Worm (Caenorhabditis elegans): Measurements from ENCODE around the gene ppt-1.

Gene ppt-1

DNA sequence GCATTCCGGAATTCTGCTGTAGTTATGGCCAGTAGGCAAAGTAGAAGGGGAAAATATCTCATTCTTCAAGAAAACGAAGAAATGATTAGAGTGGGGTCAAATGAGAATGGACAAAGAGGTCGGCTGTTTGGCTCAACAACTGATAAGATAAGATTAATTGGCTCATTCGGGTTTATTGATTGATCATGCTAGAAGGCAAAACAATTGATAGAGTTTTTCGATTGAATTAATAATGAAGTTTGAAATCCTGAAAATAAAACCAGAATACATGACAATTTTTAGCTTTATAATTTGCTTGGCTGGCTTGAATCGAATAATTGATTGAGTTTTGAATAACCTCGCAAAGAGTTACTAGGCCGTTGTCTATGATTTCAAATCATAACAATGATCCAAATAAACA lies at the start of gene ppt-1:
TSS of gene ppt-1 (minus strand) at position 101 of the 400 bp plus-strand sequence.
- TF ChIP-seq ets-5 (GFP tag; IDR thresholded peaks at IDR 0.05), result no peak

DNA sequence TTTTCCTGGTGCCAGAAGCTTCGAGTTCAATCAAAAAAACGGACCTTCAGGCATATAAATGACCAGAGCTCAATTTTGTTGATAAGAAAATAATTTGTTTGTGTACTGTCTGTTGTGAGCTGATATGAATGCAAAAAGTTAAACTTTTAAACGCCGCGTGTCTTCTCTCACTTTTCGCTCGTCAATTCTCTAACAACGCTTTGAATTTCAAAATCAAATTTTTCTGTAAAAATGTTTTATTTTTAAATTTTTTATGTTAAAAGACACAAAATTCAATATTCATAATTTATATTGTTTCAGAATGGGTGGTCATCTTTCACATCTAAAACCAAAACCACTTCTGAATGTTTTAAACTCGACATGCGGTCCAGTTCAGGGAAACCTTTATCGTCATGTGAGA lies 47.8 kb upstream of the ppt-1 start, which contains the start of gene cest-31:
TSS of gene cest-31 (plus strand) at position 301 of the 400 bp plus-strand sequence.
- TF ChIP-seq ceh-88 (GFP tag; IDR thresholded peaks at IDR 0.05) (no peak), efl-1 (optimal IDR thresholded peaks at IDR 0.05) (no peak), efl-1 (GFP tag; optimal IDR thresholded peaks at IDR 0.05 in 1 of 2) (peak in 1 of 2 experiments; percentile 47)

DNA sequence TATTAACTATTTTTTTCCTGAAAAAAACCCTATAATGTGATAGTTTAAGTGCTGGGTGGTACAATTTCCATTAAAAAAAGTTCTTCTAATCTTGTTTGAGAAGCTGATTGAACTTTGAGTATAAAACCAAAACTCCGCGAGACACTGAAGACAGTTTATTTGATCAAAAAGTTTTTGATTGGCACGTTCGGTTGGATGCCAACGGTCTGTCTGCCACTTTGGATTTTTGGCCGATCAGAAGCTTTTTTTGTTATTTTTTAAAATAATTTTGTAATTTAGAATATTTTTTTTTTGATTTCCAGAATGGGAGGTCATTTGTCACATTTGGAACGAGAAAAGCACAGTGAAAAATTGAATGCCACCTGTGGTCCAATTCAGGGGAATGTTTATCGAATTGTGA lies 43.4 kb upstream of the ppt-1 start, which contains the start of gene cest-28:
TSS of gene cest-28 (plus strand) at position 301 of the 400 bp plus-strand sequence.
- TF ChIP-seq dpl-1 (GFP tag; optimal IDR thresholded peaks at IDR 0.05) (no peak), skn-1 (tag; optimal IDR thresholded peaks at IDR 0.05) (no peak), nhr-84 (tag; optimal IDR thresholded peaks at IDR 0.05) (no peak), nhr-28 (tag; optimal IDR thresholded peaks at IDR 0.05) (no peak), snpc-4 (tag; optimal IDR thresholded peaks at IDR 0.05) (no peak), fkh-4 (tag; optimal IDR thresholded peaks at IDR 0.05; ENCODE audit: borderline replicate concordance) (no peak), nhr-237 (tag; optimal IDR thresholded peaks at IDR 0.05) (no peak), hlh-4 (tag; optimal IDR thresholded peaks at IDR 0.05) (no peak), irx-1 (tag; optimal IDR thresholded peaks at IDR 0.05) (no peak), ceh-88 (GFP tag; IDR thresholded peaks at IDR 0.05) (no peak)

DNA sequence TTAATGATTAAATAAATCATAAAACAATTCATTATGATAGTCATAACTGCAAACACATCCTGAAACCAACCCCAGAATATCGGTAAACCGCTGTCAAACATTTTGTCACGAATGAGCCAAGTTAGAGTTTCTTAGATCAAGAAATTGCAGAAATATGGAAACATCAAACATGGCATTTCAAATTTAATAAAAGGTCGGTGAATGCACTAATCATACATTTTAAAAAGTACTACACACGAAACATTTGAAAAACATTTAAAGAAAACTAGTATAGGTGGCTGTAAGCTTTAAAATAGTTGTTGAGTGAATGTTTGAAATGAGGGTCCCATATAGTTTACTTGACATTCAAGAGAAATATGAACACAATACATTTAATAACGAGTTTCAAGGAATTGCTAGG lies 42.6 kb upstream of the ppt-1 start, which contains the start of gene str-180:
TSS of gene str-180 (minus strand) at position 101 of the 400 bp plus-strand sequence.
- TF ChIP-seq Y116A8C.19 (tag; optimal IDR thresholded peaks at IDR 0.05; ENCODE audit: borderline replicate concordance), result no peak
- TF ChIP-seq ztf-4 (tag; optimal IDR thresholded peaks at IDR 0.05), result no peak
- TF ChIP-seq swsn-7 (tag; optimal IDR thresholded peaks at IDR 0.05), result no peak
- no peak for TF ChIP-seq pax-3 (tag; optimal IDR thresholded peaks at IDR 0.05)
- TF ChIP-seq unc-86 (tag; optimal IDR thresholded peaks at IDR 0.05), result no peak
- no peak for TF ChIP-seq nhr-90 (tag; optimal IDR thresholded peaks at IDR 0.05; ENCODE audit: poor library complexity)
- TF ChIP-seq unc-30 (tag; optimal IDR thresholded peaks at IDR 0.05), result no peak
- TF ChIP-seq nhr-20 (tag; optimal IDR thresholded peaks at IDR 0.05), result no peak

DNA sequence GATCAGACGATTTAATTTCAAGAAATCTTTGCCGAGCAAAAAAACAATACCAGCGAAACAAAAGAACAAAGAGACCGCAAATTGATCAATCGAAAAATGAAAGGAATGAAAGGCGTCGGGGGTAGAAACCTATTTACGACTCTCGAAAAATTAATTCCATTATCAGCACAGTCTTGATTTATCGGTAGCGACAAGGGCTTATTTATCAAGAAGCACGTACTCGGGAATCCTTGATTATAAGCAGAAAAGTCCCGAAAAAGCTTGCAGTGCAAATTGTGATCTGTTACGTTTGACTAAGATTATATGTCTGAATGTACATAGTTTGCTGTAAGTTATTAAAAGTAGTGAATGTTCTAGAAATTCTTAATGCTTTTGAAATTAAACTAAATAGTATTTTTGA lies 40.4 kb upstream of the ppt-1 start:
- TF ChIP-seq elt-2 (tag; optimal IDR thresholded peaks at IDR 0.05) (peak; percentile 51), hlh-4 (tag; optimal IDR thresholded peaks at IDR 0.05) (no peak), alr-1 (tag; optimal IDR thresholded peaks at IDR 0.05; ENCODE audit: borderline replicate concordance) (no peak), mab-9 (GFP tag; IDR thresholded peaks at IDR 0.05) (no peak), nhr-47 (tag; optimal IDR thresholded peaks at IDR 0.05) (no peak), efl-1 (optimal IDR thresholded peaks at IDR 0.05) (no peak), efl-1 (GFP tag; optimal IDR thresholded peaks at IDR 0.05 in 1 of 2) (peak in 1 of 2 experiments; percentile 70)

DNA sequence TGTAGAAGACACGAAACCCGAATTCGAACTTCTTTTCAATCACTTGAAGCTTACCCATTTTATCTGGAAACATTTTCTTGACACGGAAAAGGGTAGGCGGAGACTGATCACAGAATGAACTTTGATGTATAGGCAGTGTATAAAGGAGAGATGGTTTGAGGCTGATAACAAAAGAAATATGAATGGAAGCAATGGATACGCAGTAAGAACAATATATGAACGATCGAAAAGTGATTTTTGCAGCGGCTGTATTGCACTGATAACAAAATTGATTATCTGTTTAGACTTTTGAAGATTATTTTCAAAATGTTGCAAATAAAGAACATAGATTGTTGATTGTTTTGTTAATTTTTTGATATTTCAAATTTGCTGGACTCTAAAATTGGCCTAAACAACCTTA lies 39.6 kb upstream of the ppt-1 start, which contains the start of gene pmp-5:
TSS of gene pmp-5 (minus strand) at position 63 of the 400 bp plus-strand sequence.
- no peak for TF ChIP-seq unc-86 (tag; optimal IDR thresholded peaks at IDR 0.05)
- peak in 1 of 6 experiments; percentile 37 for TF ChIP-seq elt-3 (tag; optimal IDR thresholded peaks at IDR 0.05)
- peak; percentile 20 for TF ChIP-seq nhr-20 (tag; optimal IDR thresholded peaks at IDR 0.05)
- no peak for TF ChIP-seq nhr-28 (tag; optimal IDR thresholded peaks at IDR 0.05)
- no peak for TF ChIP-seq unc-130 (tag; optimal IDR thresholded peaks at IDR 0.05)
- peak; percentile 83 for TF ChIP-seq elt-2 (tag; optimal IDR thresholded peaks at IDR 0.05)

DNA sequence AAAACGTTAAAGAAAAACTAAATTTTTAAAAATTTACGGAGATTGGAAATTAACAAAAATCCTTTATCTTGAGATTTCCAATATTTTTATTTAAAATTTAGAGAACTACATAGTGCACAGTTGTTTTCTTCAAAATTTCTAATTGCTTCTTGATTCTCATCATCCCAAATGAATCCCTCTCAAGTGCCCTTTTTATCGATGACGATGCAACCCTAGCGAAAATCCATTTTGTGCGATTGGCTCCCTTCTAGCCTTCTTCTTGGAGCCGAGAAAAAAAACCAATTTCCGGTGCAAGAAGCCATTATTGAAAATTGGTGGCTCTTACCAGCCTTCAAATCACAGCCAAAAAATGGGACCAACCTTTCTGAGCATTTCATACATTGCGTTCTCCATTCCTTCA lies 36.4 kb upstream of the ppt-1 start:
- TF ChIP-seq hlh-17 (GFP tag; optimal IDR thresholded peaks at IDR 0.05; ENCODE audit: borderline replicate concordance) (no peak), irx-1 (tag; optimal IDR thresholded peaks at IDR 0.05) (no peak), dsc-1 (tag; optimal IDR thresholded peaks at IDR 0.05) (peak; percentile 2), unc-30 (tag; optimal IDR thresholded peaks at IDR 0.05) (no peak), F16B12.6 (tag; optimal IDR thresholded peaks at IDR 0.05) (no peak), lin-14 (GFP tag; optimal IDR thresholded peaks at IDR 0.05) (peak; percentile 9)
